Worm (Caenorhabditis elegans): ENCODE measurements around the gene cct-5.

DNA sequence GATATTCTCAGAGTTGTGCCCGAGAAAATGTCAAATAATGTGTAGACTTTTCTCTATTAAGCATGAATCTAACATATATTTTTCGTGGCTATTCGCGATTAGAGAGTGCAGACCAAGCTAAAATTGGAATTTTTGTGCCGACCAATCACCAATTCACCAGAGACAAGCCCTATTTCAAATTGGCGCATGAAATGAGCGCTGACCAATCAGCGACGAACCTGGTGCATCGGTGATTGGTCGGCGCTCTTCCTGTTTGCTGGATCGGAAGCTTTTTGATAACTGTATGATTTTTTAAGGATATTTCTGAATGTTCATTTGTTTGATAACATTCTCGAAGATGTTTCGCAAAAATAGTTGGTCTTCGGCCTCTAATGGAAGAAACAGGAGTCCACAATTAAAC lies 54.6 kb downstream of the cct-5 start:
- TF ChIP-seq flt-1 (GFP tag; IDR thresholded peaks at IDR 0.05) (no peak), med-1 (GFP tag; optimal IDR thresholded peaks at IDR 0.05; ENCODE audit: insufficient read depth) (no peak), cog-1 (tag; optimal IDR thresholded peaks at IDR 0.05) (no peak)

All from whole organism, midembryonic.